Worm (Caenorhabditis elegans): Measurements from ENCODE around the gene fip-5.

- TF ChIP-seq klf-2 (GFP tag; conservative IDR thresholded peaks at IDR 0.05) (no peak), tab-1 (GFP tag; IDR thresholded peaks at IDR 0.05) (no peak), med-1 (GFP tag; optimal IDR thresholded peaks at IDR 0.05; ENCODE audit: insufficient read depth) (no peak)
Observed at ce11 chrX:10338100-10338499, 35.6 kb downstream of the fip-5 start, which contains the start of gene cut-5.
